Fruit fly (Drosophila melanogaster) whole organism, embryonic: ENCODE measurements around the gene Jhbp1.

Source experiments
- CG10543 ChIP-seq: fragments of 200-800 bp; sonication (Bioruptor generic); optimal IDR thresholded peaks from 3 replicates; lab custom pipeline; 2017; ENCODE audit warnings: missing biosample characterization, mild to moderate bottlenecking, missing genetic modification characterization, moderate library complexity
- CG10654 ChIP-seq: fragments of 200-800 bp; sonication (Bioruptor generic); optimal IDR thresholded peaks from 2 replicates; lab custom pipeline; 2016; ENCODE audit warnings: missing biosample characterization, missing genetic modification characterization
- CG12769 ChIP-seq: fragments of 200-800 bp; sonication (Bioruptor generic); optimal IDR thresholded peaks from 2 replicates; lab custom pipeline; 2019; ENCODE audit warnings: missing biosample characterization, mild to moderate bottlenecking, missing genetic modification characterization, moderate library complexity
- CG13296 ChIP-seq: fragments of 200-800 bp; sonication (Bioruptor generic); optimal IDR thresholded peaks from 3 replicates; lab custom pipeline; 2018; ENCODE audit warnings: missing biosample characterization, mild to moderate bottlenecking, missing genetic modification characterization
- CG17328 ChIP-seq: fragments of 200-800 bp; sonication (Bioruptor generic); IDR thresholded peaks from 2 replicates; pipeline ENCODE4 v1.3.6; 2022; ENCODE audit warnings: missing biosample characterization, missing genetic modification characterization
- CG17385 ChIP-seq: fragments of 200-800 bp; sonication (Bioruptor generic); optimal IDR thresholded peaks from 3 replicates; lab custom pipeline; 2018; ENCODE audit warnings: missing biosample characterization, mild to moderate bottlenecking, missing genetic modification characterization
- CG18476 ChIP-seq: fragments of 200-800 bp; sonication (Bioruptor generic); optimal IDR thresholded peaks from 2 replicates; lab custom pipeline; 2016; ENCODE audit warnings: missing biosample characterization, mild to moderate bottlenecking, missing genetic modification characterization
- CG30020 ChIP-seq: fragments of 200-800 bp; optimal IDR thresholded peaks from 2 replicates; lab custom pipeline; 2019; ENCODE audit warnings: missing biosample characterization, mild to moderate bottlenecking, missing genetic modification characterization, moderate library complexity
- CG34422 ChIP-seq: fragments of 200-800 bp; sonication (Bioruptor generic); IDR thresholded peaks from 3 replicates; pipeline ENCODE4 v1.3.6; 2022; ENCODE audit warnings: missing biosample characterization, missing genetic modification characterization
- CG4360 ChIP-seq: fragments of 200-800 bp; sonication (Bioruptor generic); IDR thresholded peaks from 2 replicates; pipeline ENCODE4 v1.3.6; 2022; ENCODE audit warnings: missing biosample characterization, missing genetic modification characterization
- CG43689 ChIP-seq: fragments of 200-800 bp; sonication (Bioruptor generic); IDR thresholded peaks from 2 replicates; pipeline ENCODE4 v1.3.6; 2022; ENCODE audit warnings: missing biosample characterization, missing genetic modification characterization
- CG4707 ChIP-seq: fragments of 200-800 bp; sonication (Bioruptor generic); optimal IDR thresholded peaks from 2 replicates; lab custom pipeline; 2018; ENCODE audit warnings: missing biosample characterization, mild to moderate bottlenecking, missing genetic modification characterization, moderate library complexity
- CG6791 ChIP-seq: fragments of 200-800 bp; sonication (Bioruptor generic); IDR thresholded peaks from 3 replicates; pipeline ENCODE4 v1.3.6; 2022; ENCODE audit warnings: missing biosample characterization, missing genetic modification characterization; ENCODE audit not compliant: partially characterized antibody
- CG6813 ChIP-seq: fragments of 200-800 bp; sonication (Bioruptor generic); optimal IDR thresholded peaks from 2 replicates; lab custom pipeline; 2017; ENCODE audit warnings: missing biosample characterization, missing genetic modification characterization, mild to moderate bottlenecking, moderate library complexity, missing genetic modification reagents
- CG9727 ChIP-seq: fragments of 200-800 bp; sonication (Bioruptor generic); optimal IDR thresholded peaks from 3 replicates; lab custom pipeline; 2017; ENCODE audit warnings: missing biosample characterization, mild to moderate bottlenecking, missing genetic modification characterization
- Eip74EF ChIP-seq, 2 experiments: fragments of 200-800 bp in 1 of 2; fragments of >200 bp in 1 of 2; sonication (Bioruptor generic) in 1 of 2; optimal IDR thresholded peaks; 2 replicates each; lab custom pipeline; 2017 to 2019; ENCODE audit warnings: missing biosample characterization in 2 of 2, missing genetic modification characterization in 2 of 2, mild to moderate bottlenecking in 1 of 2, moderate library complexity in 1 of 2
- Myb ChIP-seq: fragments of 200-800 bp; sonication (Bioruptor generic); optimal IDR thresholded peaks from 2 replicates; lab custom pipeline; 2016; ENCODE audit warnings: missing biosample characterization, missing genetic modification characterization
- NK7.1 ChIP-seq: fragments of 200-800 bp; sonication (Bioruptor generic); optimal IDR thresholded peaks from 3 replicates; lab custom pipeline; 2016; ENCODE audit warnings: missing biosample characterization, missing genetic modification characterization
- Pdp1 ChIP-seq, 2 experiments: fragments of 200-800 bp; sonication (Bioruptor generic); optimal IDR thresholded peaks; 3 replicates each; lab custom pipeline; 2016; ENCODE audit warnings: missing biosample characterization in 2 of 2, missing genetic modification characterization in 2 of 2, mild to moderate bottlenecking in 1 of 2, moderate library complexity in 1 of 2
- Scr ChIP-seq: fragments of 200-800 bp; sonication (Bioruptor generic); IDR thresholded peaks from 2 replicates; pipeline ENCODE4 v1.3.6; 2022; ENCODE audit warnings: missing biosample characterization, missing genetic modification characterization; ENCODE audit not compliant: partially characterized antibody
- Stat92E ChIP-seq, 3 experiments: fragments of >200 bp in 2 of 3; fragments of 200-800 bp in 1 of 3; sonication (Bioruptor generic) in 1 of 3; optimal IDR thresholded peaks; 2 replicates each; lab custom pipeline; 2017 to 2019; ENCODE audit warnings: missing biosample characterization in 3 of 3, missing genetic modification characterization in 3 of 3, mild to moderate bottlenecking in 1 of 3, moderate library complexity in 1 of 3
- Xrp1 ChIP-seq: fragments of 200-800 bp; sonication (Bioruptor generic); IDR thresholded peaks from 2 replicates; pipeline ENCODE4 v1.3.6; 2022; ENCODE audit warnings: missing biosample characterization, missing genetic modification characterization
- ab ChIP-seq: fragments of 200-800 bp; sonication (Bioruptor generic); optimal IDR thresholded peaks from 2 replicates; lab custom pipeline; 2016; ENCODE audit warnings: missing biosample characterization, missing genetic modification characterization
- aop ChIP-seq: fragments of 200-800 bp; sonication (Bioruptor generic); IDR thresholded peaks from 2 replicates; pipeline ENCODE4 v1.3.6; 2022; ENCODE audit warnings: missing biosample characterization, missing genetic modification characterization
- br ChIP-seq: fragments of >200 bp; optimal IDR thresholded peaks from 2 replicates; lab custom pipeline; 2017
- chm ChIP-seq: fragments of 200-800 bp; sonication (Bioruptor generic); IDR thresholded peaks from 2 replicates; pipeline ENCODE4 v1.3.6; 2022; ENCODE audit warnings: missing biosample characterization, missing genetic modification characterization
- chn ChIP-seq: fragments of 200-800 bp; sonication (Bioruptor generic); optimal IDR thresholded peaks from 2 replicates; lab custom pipeline; 2016; ENCODE audit warnings: missing biosample characterization, missing genetic modification characterization
- crc ChIP-seq: fragments of 200-800 bp; sonication (Bioruptor generic); optimal IDR thresholded peaks from 2 replicates; lab custom pipeline; 2016; ENCODE audit warnings: missing biosample characterization, missing genetic modification characterization
- crol ChIP-seq: fragments of 200-800 bp; sonication (Bioruptor generic); IDR thresholded peaks from 2 replicates; pipeline ENCODE4 v1.3.6; 2022; ENCODE audit warnings: missing biosample characterization, missing genetic modification characterization
- dati ChIP-seq: fragments of 200-800 bp; sonication (Bioruptor generic); IDR thresholded peaks from 2 replicates; pipeline ENCODE4 v1.3.6; 2022; ENCODE audit warnings: missing biosample characterization, missing genetic modification characterization
- exex ChIP-seq: fragments of 200-800 bp; sonication (Bioruptor generic); optimal IDR thresholded peaks from 4 replicates; lab custom pipeline; 2018; ENCODE audit warnings: missing biosample characterization, mild to moderate bottlenecking, missing genetic modification characterization, moderate library complexity
- jing ChIP-seq: fragments of 200-800 bp; sonication (Bioruptor generic); optimal IDR thresholded peaks from 2 replicates; lab custom pipeline; 2018; ENCODE audit warnings: missing biosample characterization, mild to moderate bottlenecking, missing genetic modification characterization
- lola ChIP-seq, 3 experiments: fragments of >200 bp in 2 of 3; fragments of 200-800 bp in 1 of 3; sonication (Bioruptor generic) in 1 of 3; optimal IDR thresholded peaks; 2 replicates each; lab custom pipeline; 2017 to 2019; ENCODE audit warnings: missing biosample characterization in 3 of 3, missing genetic modification characterization in 3 of 3, mild to moderate bottlenecking in 1 of 3, moderate library complexity in 1 of 3
- lov ChIP-seq, 2 experiments: fragments of 200-800 bp in 1 of 2; fragments of >200 bp in 1 of 2; sonication (Bioruptor generic) in 1 of 2; IDR thresholded peaks in 1 of 2; optimal IDR thresholded peaks in 1 of 2; 2 replicates in 1 of 2; 3 replicates in 1 of 2; pipeline versions ENCODE4 v1.3.6 to Lab custom; 2017 to 2022; ENCODE audit warnings: missing biosample characterization in 1 of 2, missing genetic modification characterization in 1 of 2
- nerfin-1 ChIP-seq: fragments of 200-800 bp; sonication (Bioruptor generic); optimal IDR thresholded peaks from 3 replicates; lab custom pipeline; 2019; ENCODE audit warnings: missing biosample characterization, mild to moderate bottlenecking, missing genetic modification characterization, moderate library complexity
- onecut ChIP-seq: fragments of 200-800 bp; sonication (Bioruptor generic); IDR thresholded peaks from 2 replicates; pipeline ENCODE4 v1.3.6; 2022; ENCODE audit warnings: missing biosample characterization, missing genetic modification characterization
- pb ChIP-seq: fragments of 200-800 bp; sonication (Bioruptor generic); optimal IDR thresholded peaks from 3 replicates; lab custom pipeline; 2016; ENCODE audit warnings: missing biosample characterization, missing genetic modification characterization
- phol ChIP-seq: fragments of 200-800 bp; sonication (Bioruptor generic); optimal IDR thresholded peaks from 3 replicates; lab custom pipeline; 2018; ENCODE audit warnings: missing biosample characterization, mild to moderate bottlenecking, missing genetic modification characterization, moderate library complexity
- run ChIP-seq: fragments of 200-800 bp; sonication (Bioruptor generic); optimal IDR thresholded peaks from 3 replicates; lab custom pipeline; 2018; ENCODE audit warnings: missing biosample characterization, mild to moderate bottlenecking, missing genetic modification characterization
- schlank ChIP-seq: fragments of 200-800 bp; sonication (Bioruptor generic); optimal IDR thresholded peaks from 2 replicates; lab custom pipeline; 2018; ENCODE audit warnings: missing biosample characterization, mild to moderate bottlenecking, missing genetic modification characterization
- sim ChIP-seq: fragments of 200-800 bp; sonication (Bioruptor generic); IDR thresholded peaks from 2 replicates; pipeline ENCODE4 v1.3.6; 2022; ENCODE audit warnings: missing biosample characterization, missing genetic modification characterization
- ssp ChIP-seq: fragments of 200-800 bp; sonication (Bioruptor generic); IDR thresholded peaks from 2 replicates; pipeline ENCODE4 v1.3.6; 2022; ENCODE audit warnings: missing biosample characterization, missing genetic modification characterization
- sug ChIP-seq: fragments of 200-800 bp; optimal IDR thresholded peaks from 2 replicates; lab custom pipeline; 2019; ENCODE audit warnings: missing biosample characterization, mild to moderate bottlenecking, missing genetic modification characterization, moderate library complexity
- tll ChIP-seq, 2 experiments: fragments of 200-800 bp in 1 of 2; fragments of >200 bp in 1 of 2; sonication (Bioruptor generic) in 1 of 2; optimal IDR thresholded peaks; 2 replicates each; lab custom pipeline; 2017 to 2019; ENCODE audit warnings: missing biosample characterization in 2 of 2, missing genetic modification characterization in 2 of 2, mild to moderate bottlenecking in 1 of 2, moderate library complexity in 1 of 2
- twi ChIP-seq: fragments of 200-800 bp; optimal IDR thresholded peaks from 2 replicates; lab custom pipeline; 2019; ENCODE audit warnings: missing biosample characterization, mild to moderate bottlenecking, missing genetic modification characterization, moderate library complexity
- vnd ChIP-seq: fragments of 200-800 bp; sonication (Bioruptor generic); IDR thresholded peaks from 3 replicates; pipeline ENCODE4 v1.3.6; 2022; ENCODE audit warnings: missing biosample characterization, missing genetic modification characterization; ENCODE audit not compliant: partially characterized antibody
- wek ChIP-seq: fragments of 200-800 bp; sonication (Bioruptor generic); optimal IDR thresholded peaks from 3 replicates; lab custom pipeline; 2018; ENCODE audit warnings: missing biosample characterization, mild to moderate bottlenecking, missing genetic modification characterization, moderate library complexity
- z ChIP-seq: fragments of 200-800 bp; sonication (Bioruptor generic); IDR thresholded peaks from 3 replicates; pipeline ENCODE4 v1.3.6; 2022; ENCODE audit warnings: missing biosample characterization, missing genetic modification characterization

The Jhbp1 gene

dm6 chr3R:4996529-4996975 lies 31.3 kb downstream of the Jhbp1 start (continued):
- TF ChIP-seq CG13296 (GFP tag; lab: Kevin White, UChicago) (no peak), Myb (GFP tag; lab: Kevin White, UChicago) (no peak), CG6791 (GFP tag; lab: Robert Waterston, UW) (no peak), wek (GFP tag; lab: Kevin White, UChicago) (peak; percentile 45), chm (GFP tag; lab: Robert Waterston, UW) (peak; percentile 80), onecut (GFP tag; lab: Robert Waterston, UW) (peak; percentile 48), schlank (tag; lab: Kevin White, UChicago) (no peak), vnd (GFP tag; lab: Robert Waterston, UW) (peak; percentile 19; the same call in 1 of the 3 replicates), twi (tag; lab: Kevin White, UChicago) (peak; percentile 86), CG12769 (no peak), crc (GFP tag; lab: Kevin White, UChicago) (no peak), Pdp1 (GFP tag; optimal IDR thresholded peaks at IDR 0.05; lab: Kevin White, UChicago) (no peak), Eip74EF (GFP tag; optimal IDR thresholded peaks at IDR 0.05; lab: Kevin White, UChicago) (peak in 1 of 2 experiments; percentile 54), ssp (GFP tag; lab: Robert Waterston, UW) (0 out of 2 replicates have a peak, but pooled peaks have one; percentile 11), sug (tag; lab: Kevin White, UChicago) (peak; percentile 24), CG17385 (no peak), Scr (GFP tag; lab: Robert Waterston, UW) (no peak), sim (GFP tag; lab: Robert Waterston, UW) (0 out of 2 replicates have a peak, but pooled peaks have one; percentile 47), CG10654 (no peak), Xrp1 (GFP tag; lab: Robert Waterston, UW) (peak; percentile 32), Stat92E (GFP tag; optimal IDR thresholded peaks at IDR 0.05; lab: Kevin White, UChicago) (no peak), CG17328 (GFP tag; lab: Robert Waterston, UW) (peak; percentile 72), aop (GFP tag; lab: Robert Waterston, UW) (0 out of 2 replicates have a peak, but pooled peaks have one; percentile 47), CG18476 (no peak), CG4360 (GFP tag; lab: Robert Waterston, UW) (peak; percentile 96), tll (GFP tag; optimal IDR thresholded peaks at IDR 0.05; lab: Kevin White, UChicago) (peak in 1 of 2 experiments; percentile 85), dati (GFP tag; lab: Robert Waterston, UW) (no peak), CG6813 (GFP tag; lab: Kevin White, UChicago) (peak; percentile 20), z (GFP tag; lab: Robert Waterston, UW) (0 out of 3 replicates have a peak, but pooled peaks have one; percentile 37), CG34422 (GFP tag; lab: Robert Waterston, UW) (0 out of 3 replicates have a peak, but pooled peaks have one; percentile 31), nerfin-1 (tag; lab: Kevin White, UChicago) (peak; percentile 55), CG30020 (tag; lab: Kevin White, UChicago) (no peak), pb (GFP tag; lab: Kevin White, UChicago) (peak; percentile 2), CG43689 (GFP tag; lab: Robert Waterston, UW) (0 out of 2 replicates have a peak, but pooled peaks have one; percentile 25), CG4707 (GFP tag; lab: Kevin White, UChicago) (peak; percentile 6), jing (GFP tag; lab: Kevin White, UChicago) (no peak), run (tag; lab: Kevin White, UChicago) (peak; percentile 4), lov (optimal IDR thresholded peaks at IDR 0.05; lab: Kevin White, UChicago) (no peak), lov (GFP tag; IDR thresholded peaks at IDR 0.05; lab: Robert Waterston, UW) (0 out of 3 replicates have a peak, but pooled peaks have one; percentile 69), chn (no peak), crol (GFP tag; lab: Robert Waterston, UW) (peak; percentile 97), ab (GFP tag; lab: Kevin White, UChicago) (no peak), lola (GFP tag; optimal IDR thresholded peaks at IDR 0.05; lab: Kevin White, UChicago) (no peak), CG10543 (GFP tag; lab: Kevin White, UChicago) (peak; percentile 63), CG9727 (GFP tag; lab: Kevin White, UChicago) (no peak), br (lab: Kevin White, UChicago) (no peak), exex (tag; lab: Kevin White, UChicago) (no peak), phol (no peak), NK7.1 (GFP tag; lab: Kevin White, UChicago) (no peak)
